Fruit fly (Drosophila melanogaster) S2 (cell line): ENCODE results near the gene CG12523.

Experiments used
- CG8478 ChIP-seq: fragments of >200 bp; optimal IDR thresholded peaks from 2 replicates; lab custom pipeline; 2018
- CTCF ChIP-seq, 2 experiments: fragments of >200 bp; optimal IDR thresholded peaks; 2 replicates each; lab custom pipeline; 2018

DNA sequence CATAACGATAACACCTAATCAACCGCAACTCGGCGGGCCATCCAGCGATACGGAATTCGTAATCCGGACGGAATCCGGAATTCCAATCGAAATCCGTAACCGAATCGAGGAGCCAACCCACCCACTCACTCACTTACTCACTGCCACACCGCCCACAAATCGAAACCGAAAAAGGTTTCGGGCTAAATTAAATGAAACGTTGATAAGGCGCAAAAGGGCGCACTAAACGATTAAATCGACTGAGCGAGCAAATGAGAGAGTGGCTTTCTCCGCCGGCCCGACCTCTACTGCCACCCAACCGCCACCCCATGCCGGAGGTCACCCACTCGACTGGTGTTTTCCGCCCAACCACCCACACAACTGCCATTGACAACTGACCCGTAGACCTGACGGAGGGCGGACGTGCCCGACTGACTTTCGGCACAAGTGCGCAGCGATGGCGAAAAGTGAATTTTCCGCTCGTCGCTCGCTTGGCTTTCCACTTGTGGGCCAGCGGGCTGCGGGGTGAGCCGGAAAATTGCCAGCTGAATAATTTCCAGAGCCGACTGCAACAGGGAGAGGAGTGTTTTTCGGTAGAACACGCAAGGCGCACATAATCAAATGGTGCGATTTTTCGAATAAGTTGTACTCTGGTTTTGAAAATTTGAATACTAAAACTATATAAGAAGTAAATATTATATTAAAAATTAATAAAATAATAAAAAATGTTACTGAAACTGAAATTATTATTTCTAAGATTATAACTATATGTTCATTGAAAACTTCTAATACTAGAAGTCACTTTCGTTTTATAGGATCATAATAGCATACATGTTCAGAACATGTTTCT lies 15.9 kb downstream of the CG12523 start:
- TF ChIP-seq CTCF (optimal IDR thresholded peaks at IDR 0.05; lab: Kevin White, UChicago) = no peak
- TF ChIP-seq CG8478 = no peak
